Worm (Caenorhabditis elegans): ENCODE results near the gene C35D6.3.

DNA sequence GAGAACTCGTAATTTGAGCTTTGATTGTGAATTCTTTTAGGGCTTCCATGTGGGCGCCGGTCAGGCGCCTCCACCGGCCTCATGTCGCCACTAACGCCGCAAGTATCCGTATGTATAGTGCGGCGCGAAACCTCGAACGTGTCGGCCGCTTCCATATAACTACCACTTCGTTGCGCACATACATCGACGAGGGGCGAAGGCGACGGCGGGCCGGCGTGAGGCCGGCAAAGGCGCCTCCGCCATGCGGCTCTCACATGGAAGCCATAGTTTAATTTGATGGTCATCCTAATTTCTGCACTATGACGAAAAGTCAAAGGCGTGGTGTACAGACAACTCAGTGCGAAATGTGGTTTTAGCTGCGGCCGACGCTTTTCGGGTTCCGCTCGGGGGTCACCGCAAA is 36.5 kb upstream of the C35D6.3 start:
- TF ChIP-seq ccch-3 (GFP tag; optimal IDR thresholded peaks at IDR 0.05): no peak
- no peak for TF ChIP-seq efl-1 (GFP tag; optimal IDR thresholded peaks at IDR 0.05)
- no peak for TF ChIP-seq egl-18 (GFP tag; IDR thresholded peaks at IDR 0.05)
- no peak for TF ChIP-seq lsl-1 (GFP tag; optimal IDR thresholded peaks at IDR 0.05)
- no peak for TF ChIP-seq gei-17 (GFP tag; optimal IDR thresholded peaks at IDR 0.05)
- TF ChIP-seq repo-1 (tag; optimal IDR thresholded peaks at IDR 0.05): no peak
- TF ChIP-seq ama-1 (optimal IDR thresholded peaks at IDR 0.05): no peak
- TF ChIP-seq ama-1 (GFP tag; optimal IDR thresholded peaks at IDR 0.05): no peak
- no peak for TF ChIP-seq hmg-20 (GFP tag; IDR thresholded peaks at IDR 0.05)
- no peak for TF ChIP-seq unc-130 (GFP tag; optimal IDR thresholded peaks at IDR 0.05)
- no peak for TF ChIP-seq nhr-80 (tag; optimal IDR thresholded peaks at IDR 0.05)
- TF ChIP-seq die-1 (tag; optimal IDR thresholded peaks at IDR 0.05): no peak
- TF ChIP-seq B0019.2 (GFP tag; conservative IDR thresholded peaks at IDR 0.05): no peak
- TF ChIP-seq sdz-38 (tag; optimal IDR thresholded peaks at IDR 0.05): no peak
- TF ChIP-seq K12H6.12 (tag; optimal IDR thresholded peaks at IDR 0.05): no peak
